Fruit fly (Drosophila melanogaster): ENCODE results near the gene CG13738.

The CG13738 gene

DNA sequence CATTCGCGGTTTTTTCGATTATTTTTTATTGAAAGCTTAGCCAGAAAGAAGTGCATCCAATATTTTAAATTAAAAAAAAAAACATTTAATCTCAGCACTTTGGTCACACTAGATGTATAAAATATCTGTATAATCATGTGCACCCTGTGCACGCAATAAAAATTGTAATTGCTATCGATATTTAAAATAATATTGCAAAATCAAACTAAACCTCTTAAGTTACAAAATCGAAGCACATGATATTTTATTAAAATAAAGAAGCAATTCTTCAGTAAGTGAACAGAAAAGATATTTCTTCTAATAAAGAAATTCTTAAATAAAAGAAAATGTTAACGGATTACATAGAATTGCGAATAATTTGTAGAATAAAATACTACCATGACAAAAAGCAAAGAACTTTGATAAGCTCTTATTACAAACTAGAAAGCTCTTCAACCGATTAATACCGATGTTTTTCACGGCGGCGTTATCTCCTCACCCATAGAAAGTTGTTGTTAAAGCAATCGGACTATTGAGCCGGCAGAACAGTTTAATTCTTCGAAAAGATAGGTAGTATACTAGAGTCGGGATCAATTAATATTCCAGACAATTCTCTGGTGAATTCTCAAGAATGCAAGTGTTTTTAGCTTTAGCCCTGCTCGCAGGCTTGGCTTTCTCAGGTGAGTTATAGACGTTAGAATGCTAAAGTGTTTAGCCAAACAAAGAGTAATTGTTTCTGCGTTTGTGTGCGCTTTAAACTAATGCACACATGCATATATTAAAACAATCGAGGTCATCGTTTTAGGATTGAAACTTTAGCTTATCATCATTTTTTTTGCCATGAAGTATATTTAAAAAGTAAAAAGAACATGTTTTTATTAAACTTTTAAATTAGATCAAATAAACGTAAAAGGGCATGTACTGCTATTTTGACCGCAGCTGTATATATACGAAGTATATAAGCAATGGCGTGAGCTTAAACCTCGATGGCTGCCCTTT lies 20.8 kb upstream of the CG13738 start, which contains the start of gene CtsK1 (continued):
- TF ChIP-seq seq (GFP tag; IDR thresholded peaks at IDR 0.05) (no peak), az2 (GFP tag; optimal IDR thresholded peaks at IDR 0.05) (no peak), hth (optimal IDR thresholded peaks at IDR 0.05) (no peak), Nf-YA (GFP tag; IDR thresholded peaks at IDR 0.05) (no peak), CG12219 (GFP tag; optimal IDR thresholded peaks at IDR 0.05) (no peak), TFAM (GFP tag; optimal IDR thresholded peaks at IDR 0.05) (no peak), CG34224 (GFP tag; IDR thresholded peaks at IDR 0.05; ENCODE audit: partially characterized antibody) (peak; percentile 67; the same call in 2 of the 3 replicates), CG7963 (GFP tag; IDR thresholded peaks at IDR 0.05; ENCODE audit: partially characterized antibody) (no peak), zen (tag; optimal IDR thresholded peaks at IDR 0.05) (no peak), z (GFP tag; IDR thresholded peaks at IDR 0.05) (no peak), croc (GFP tag; conservative IDR thresholded peaks at IDR 0.05) (no peak), HmgD (GFP tag; optimal IDR thresholded peaks at IDR 0.05) (no peak), CG4854 (GFP tag; optimal IDR thresholded peaks at IDR 0.05) (no peak), Dll (GFP tag; IDR thresholded peaks at IDR 0.05; ENCODE audit: partially characterized antibody) (peak; percentile 90), gcm (GFP tag; optimal IDR thresholded peaks at IDR 0.05) (no peak), Myb (GFP tag; optimal IDR thresholded peaks at IDR 0.05) (no peak), CG8281 (tag; optimal IDR thresholded peaks at IDR 0.05) (no peak), sna (GFP tag; IDR thresholded peaks at IDR 0.05; ENCODE audit: partially characterized antibody) (peak; percentile 47; the same call in 1 of the 2 replicates), BEAF-32 (GFP tag; optimal IDR thresholded peaks at IDR 0.05) (peak; percentile 77), onecut (GFP tag; IDR thresholded peaks at IDR 0.05) (no peak), Sox100B (GFP tag; optimal IDR thresholded peaks at IDR 0.05) (peak; percentile 24), sd (tag; optimal IDR thresholded peaks at IDR 0.05) (no peak), HmgZ (tag; optimal IDR thresholded peaks at IDR 0.05) (no peak), peb (GFP tag; IDR thresholded peaks at IDR 0.05) (no peak), bowl (GFP tag; IDR thresholded peaks at IDR 0.05) (no peak), slbo (GFP tag; IDR thresholded peaks at IDR 0.05) (peak; percentile 49), CG30431 (GFP tag; optimal IDR thresholded peaks at IDR 0.05) (no peak), Mad (GFP tag; optimal IDR thresholded peaks at IDR 0.05) (no peak), eve (GFP tag; optimal IDR thresholded peaks at IDR 0.05) (no peak), hbn (GFP tag; IDR thresholded peaks at IDR 0.05; ENCODE audit: partially characterized antibody) (peak; percentile 72), ranshi (GFP tag; IDR thresholded peaks at IDR 0.05) (no peak; the same call in 1 of the 2 replicates), CG15601 (tag; optimal IDR thresholded peaks at IDR 0.05) (peak; percentile 23), Six4 (GFP tag; optimal IDR thresholded peaks at IDR 0.05) (no peak), CG33557 (GFP tag; optimal IDR thresholded peaks at IDR 0.05) (no peak), CG2712 (tag; optimal IDR thresholded peaks at IDR 0.05) (peak; percentile 50), CG31224 (GFP tag; IDR thresholded peaks at IDR 0.05) (no peak), CG12659 (GFP tag; optimal IDR thresholded peaks at IDR 0.05) (peak; percentile 58), dm (GFP tag; optimal IDR thresholded peaks at IDR 0.05) (no peak), Ets65A (GFP tag) (no peak), pita (GFP tag; optimal IDR thresholded peaks at IDR 0.05) (no peak), CG9437 (GFP tag; optimal IDR thresholded peaks at IDR 0.05) (no peak), grn (GFP tag; optimal IDR thresholded peaks at IDR 0.05) (no peak), Nf-YB (GFP tag; optimal IDR thresholded peaks at IDR 0.05) (no peak), prd (optimal IDR thresholded peaks at IDR 0.05) (no peak), prd (GFP tag; IDR thresholded peaks at IDR 0.05) (peak; percentile 60; the same call in 2 of the 3 replicates), ken (GFP tag; IDR thresholded peaks at IDR 0.05) (no peak), Dfd (GFP tag; optimal IDR thresholded peaks at IDR 0.05) (no peak), CG9609 (GFP tag; optimal IDR thresholded peaks at IDR 0.05) (no peak), CG17829 (tag; optimal IDR thresholded peaks at IDR 0.05) (peak; percentile 33)

All from whole organism, embryonic.